Worm (Caenorhabditis elegans): ENCODE data around the gene C23G10.5.

The C23G10.5 gene

DNA sequence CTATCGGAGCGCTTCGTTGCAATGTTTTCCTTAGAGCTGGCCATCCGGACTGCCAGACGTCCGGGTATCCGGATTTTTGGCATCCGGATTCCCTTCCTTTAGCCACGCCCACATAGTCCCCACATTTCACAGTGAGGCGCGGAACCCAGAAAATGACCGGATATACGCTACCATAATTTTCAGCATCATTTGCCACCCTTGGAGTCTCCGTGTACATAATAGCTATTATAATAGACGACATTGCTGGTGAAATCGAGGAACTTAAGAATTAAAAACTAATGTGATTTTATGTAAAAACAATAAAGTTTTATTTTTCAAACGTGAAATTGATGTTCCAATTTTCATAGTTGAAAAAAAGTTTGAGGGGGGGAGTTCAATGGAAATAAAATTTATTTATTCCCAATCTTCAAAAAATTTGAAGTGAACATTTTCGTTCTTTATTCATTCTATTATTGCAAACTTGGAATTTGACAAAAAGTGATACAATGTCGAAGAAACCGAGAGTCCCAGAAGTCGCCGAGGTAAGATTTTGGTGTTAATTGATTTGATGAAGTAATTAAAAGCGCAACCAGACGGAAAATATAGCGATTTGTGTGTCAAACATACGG is 19.4 kb downstream of the C23G10.5 start:
- TF ChIP-seq ets-7 (tag; optimal IDR thresholded peaks at IDR 0.05), result no peak

DNA sequence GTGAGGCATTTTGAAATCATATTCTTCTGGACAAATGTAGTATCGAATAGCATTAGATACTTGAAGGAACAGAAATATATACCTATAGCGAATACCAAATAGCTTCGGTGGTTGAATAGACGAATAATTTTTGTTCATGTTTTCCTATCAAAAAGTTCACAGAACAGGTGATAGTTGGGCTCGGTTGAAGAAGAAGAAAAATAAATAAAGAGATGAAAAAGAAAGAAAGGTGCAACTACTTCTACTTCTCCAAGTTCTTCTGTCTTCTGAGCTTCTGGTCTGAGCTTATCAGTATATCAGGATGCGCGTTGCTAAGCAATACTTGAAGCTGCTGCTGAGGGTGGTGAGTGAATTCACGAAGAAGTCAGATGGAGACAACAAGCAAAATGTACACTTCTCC is 23.0 kb downstream of the C23G10.5 start, which contains the start of gene C23G10.10:
Gene C23G10.10, minus strand, starts transcription at position 101 of the 400 bp plus-strand sequence.
- TF ChIP-seq scrt-1 (GFP tag; IDR thresholded peaks at IDR 0.05), result no peak
- no peak for TF ChIP-seq ceh-13 (GFP tag; optimal IDR thresholded peaks at IDR 0.05)
- TF ChIP-seq sea-1 (GFP tag; conservative IDR thresholded peaks at IDR 0.05), result no peak

DNA sequence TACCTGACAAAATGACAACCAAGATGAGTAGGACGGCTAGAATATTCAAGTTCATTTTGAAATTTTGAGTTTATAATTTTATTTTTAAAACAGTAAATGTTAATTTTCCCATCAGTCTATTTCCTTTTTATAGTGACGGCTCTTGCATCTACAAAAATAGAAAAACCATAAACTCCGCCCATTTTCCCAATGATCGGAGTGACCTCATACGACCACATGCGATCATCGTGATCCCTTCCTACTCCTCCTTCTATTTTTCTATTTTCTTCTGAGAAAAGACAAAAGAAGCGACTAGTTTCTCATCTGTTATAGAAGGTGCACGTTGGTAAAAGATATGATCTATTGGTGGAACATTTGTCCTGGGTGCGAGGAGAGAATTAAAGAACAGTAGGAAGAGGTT is 24.6 kb downstream of the C23G10.5 start, which contains the start of gene C23G10.11:
Gene C23G10.11, minus strand, starts transcription at position 101 of the 400 bp plus-strand sequence.
- TF ChIP-seq B0310.2 (tag; optimal IDR thresholded peaks at IDR 0.05) (no peak), hnd-1 (tag; optimal IDR thresholded peaks at IDR 0.05) (no peak), ets-7 (tag; optimal IDR thresholded peaks at IDR 0.05) (no peak), sea-1 (GFP tag; conservative IDR thresholded peaks at IDR 0.05) (no peak), ceh-13 (GFP tag; optimal IDR thresholded peaks at IDR 0.05) (no peak), scrt-1 (GFP tag; IDR thresholded peaks at IDR 0.05) (no peak), ceh-36 (tag; optimal IDR thresholded peaks at IDR 0.05) (no peak), flt-1 (GFP tag; IDR thresholded peaks at IDR 0.05) (no peak), hmg-4 (GFP tag; optimal IDR thresholded peaks at IDR 0.05) (no peak), hmbx-1 (tag; optimal IDR thresholded peaks at IDR 0.05) (no peak), tbx-11 (GFP tag; IDR thresholded peaks at IDR 0.05) (no peak), ama-1 (optimal IDR thresholded peaks at IDR 0.05) (no peak), pes-1 (GFP tag; IDR thresholded peaks at IDR 0.05) (no peak), aly-1 (tag; optimal IDR thresholded peaks at IDR 0.05) (no peak)

DNA sequence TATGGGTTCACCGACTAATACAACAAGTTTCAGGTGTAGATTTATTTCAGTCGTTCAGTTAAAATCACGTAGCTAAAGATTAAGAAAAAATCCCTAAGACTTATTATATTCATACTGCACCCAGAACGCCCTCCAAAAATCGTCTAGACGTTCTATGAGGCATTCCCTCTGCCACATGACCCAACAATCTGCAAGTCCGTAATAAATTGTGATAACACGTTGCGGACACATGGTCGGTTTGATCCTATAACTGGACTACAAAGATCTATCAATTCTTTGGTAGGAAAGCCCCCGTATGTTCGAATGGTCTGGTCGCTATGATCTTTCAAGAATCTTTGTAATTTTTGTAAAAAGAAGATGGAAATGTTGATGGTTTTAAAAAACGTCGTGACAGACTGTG is 25.0 kb downstream of the C23G10.5 start:
- no peak for TF ChIP-seq ceh-36 (tag; optimal IDR thresholded peaks at IDR 0.05)
- TF ChIP-seq tbx-11 (GFP tag; IDR thresholded peaks at IDR 0.05), result no peak
- TF ChIP-seq B0310.2 (tag; optimal IDR thresholded peaks at IDR 0.05), result no peak
- TF ChIP-seq tbx-37 (GFP tag; conservative IDR thresholded peaks at IDR 0.05), result no peak
- no peak for TF ChIP-seq pes-1 (GFP tag; IDR thresholded peaks at IDR 0.05)

DNA sequence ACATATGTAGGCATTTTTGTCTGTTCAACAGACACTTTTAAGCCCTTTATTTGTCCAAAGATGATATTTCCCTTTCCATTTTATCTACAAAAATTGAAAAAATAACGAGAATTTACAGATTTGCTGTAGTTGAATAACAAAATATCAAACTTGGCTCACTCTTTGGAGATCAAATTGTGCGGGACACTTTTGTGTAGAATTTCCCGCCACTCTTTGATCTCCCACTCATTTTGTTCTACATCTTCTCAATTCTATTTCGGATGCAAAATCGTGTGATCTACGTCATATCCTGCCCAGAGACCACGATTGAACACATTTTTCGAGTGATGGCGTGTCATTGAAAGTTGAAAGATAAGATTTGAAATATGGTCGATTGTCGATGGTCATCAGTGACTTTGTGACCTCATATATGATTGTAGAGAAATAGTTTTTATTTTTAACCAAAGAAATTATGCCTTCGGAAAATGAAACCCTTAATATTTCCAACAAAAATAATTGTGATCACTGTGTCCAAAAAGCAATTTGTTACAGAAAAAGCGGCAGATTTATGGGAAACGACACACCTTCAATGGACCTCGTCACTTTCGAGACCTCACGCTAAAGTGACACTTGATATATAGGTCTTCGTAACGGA is 26.0 kb downstream of the C23G10.5 start, which contains the start of gene hot-4:
Gene hot-4, plus strand, starts transcription at position 584 of the 634 bp plus-strand sequence.
- TF ChIP-seq ceh-13 (GFP tag; optimal IDR thresholded peaks at IDR 0.05), result no peak
- no peak for TF ChIP-seq tbx-37 (GFP tag; conservative IDR thresholded peaks at IDR 0.05)
- TF ChIP-seq pes-1 (GFP tag; IDR thresholded peaks at IDR 0.05), result no peak
- TF ChIP-seq ets-7 (tag; optimal IDR thresholded peaks at IDR 0.05), result no peak
- no peak for TF ChIP-seq aly-1 (tag; optimal IDR thresholded peaks at IDR 0.05)
- TF ChIP-seq F13C5.2 (tag; optimal IDR thresholded peaks at IDR 0.05), result no peak
- no peak for TF ChIP-seq ceh-36 (tag; optimal IDR thresholded peaks at IDR 0.05)
- TF ChIP-seq sea-1 (GFP tag; conservative IDR thresholded peaks at IDR 0.05), result no peak
- TF ChIP-seq tra-4 (tag; optimal IDR thresholded peaks at IDR 0.05), result no peak
- no peak for TF ChIP-seq hmg-4 (GFP tag; optimal IDR thresholded peaks at IDR 0.05)
- TF ChIP-seq scrt-1 (GFP tag; IDR thresholded peaks at IDR 0.05), result no peak
- TF ChIP-seq ama-1 (optimal IDR thresholded peaks at IDR 0.05), result no peak
- no peak for TF ChIP-seq hmbx-1 (tag; optimal IDR thresholded peaks at IDR 0.05)
- no peak for TF ChIP-seq B0310.2 (tag; optimal IDR thresholded peaks at IDR 0.05)
- TF ChIP-seq flt-1 (GFP tag; IDR thresholded peaks at IDR 0.05), result no peak
- TF ChIP-seq hnd-1 (tag; optimal IDR thresholded peaks at IDR 0.05), result no peak
- TF ChIP-seq tbx-11 (GFP tag; IDR thresholded peaks at IDR 0.05), result no peak

DNA sequence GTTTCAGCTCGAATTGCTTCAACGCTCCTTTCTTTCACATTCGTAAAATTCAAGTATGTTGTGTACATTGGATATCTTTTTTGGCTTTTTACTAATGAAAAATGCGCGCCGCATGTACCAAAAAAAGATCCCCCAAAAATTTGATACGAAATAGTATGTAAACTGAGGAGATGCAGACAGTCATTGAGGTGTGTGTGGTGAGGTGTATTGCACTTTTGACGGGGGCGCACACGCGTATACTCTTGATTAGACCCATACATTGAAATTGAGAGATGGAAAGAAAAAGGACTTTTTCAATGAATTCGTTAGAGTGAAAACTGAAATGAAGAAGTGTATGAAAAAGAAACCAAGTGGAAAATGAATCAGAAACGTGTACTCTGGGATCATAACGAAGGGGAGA is 30.5 kb downstream of the C23G10.5 start:
- TF ChIP-seq ceh-13 (GFP tag; optimal IDR thresholded peaks at IDR 0.05) (no peak), B0310.2 (tag; optimal IDR thresholded peaks at IDR 0.05) (no peak), F13C5.2 (tag; optimal IDR thresholded peaks at IDR 0.05) (no peak), sea-1 (GFP tag; conservative IDR thresholded peaks at IDR 0.05) (no peak), tbx-37 (GFP tag; conservative IDR thresholded peaks at IDR 0.05) (no peak), flt-1 (GFP tag; IDR thresholded peaks at IDR 0.05) (no peak), ets-7 (tag; optimal IDR thresholded peaks at IDR 0.05) (no peak), ceh-36 (tag; optimal IDR thresholded peaks at IDR 0.05) (no peak), hnd-1 (tag; optimal IDR thresholded peaks at IDR 0.05) (no peak), scrt-1 (GFP tag; IDR thresholded peaks at IDR 0.05) (no peak), hmg-4 (GFP tag; optimal IDR thresholded peaks at IDR 0.05) (no peak), pes-1 (GFP tag; IDR thresholded peaks at IDR 0.05) (no peak), ama-1 (optimal IDR thresholded peaks at IDR 0.05) (no peak), tra-4 (tag; optimal IDR thresholded peaks at IDR 0.05) (no peak), aly-1 (tag; optimal IDR thresholded peaks at IDR 0.05) (no peak), tbx-11 (GFP tag; IDR thresholded peaks at IDR 0.05) (no peak), hmbx-1 (tag; optimal IDR thresholded peaks at IDR 0.05) (no peak)

DNA sequence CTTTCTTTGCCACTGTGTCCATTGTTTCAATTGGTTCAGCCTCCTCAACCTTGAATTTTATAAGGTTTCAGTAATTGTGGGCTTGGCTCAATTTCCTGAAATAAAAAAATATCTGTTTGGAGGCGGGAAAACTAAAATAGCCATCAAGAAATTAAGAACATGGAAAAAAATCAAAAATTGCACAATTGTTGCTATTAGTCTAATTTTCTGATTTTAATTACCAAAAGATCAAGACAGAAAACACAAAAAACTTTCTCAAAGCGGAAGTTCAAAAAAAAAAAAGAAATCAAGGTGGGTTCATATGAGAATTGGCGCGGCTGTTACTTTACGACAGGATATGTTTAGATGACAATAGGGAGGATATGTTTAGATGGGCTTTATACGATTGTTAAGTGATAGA is 40.0 kb downstream of the C23G10.5 start, which contains the start of gene esyt-2:
Gene esyt-2, minus strand, starts transcription at position 101 of the 400 bp plus-strand sequence.
- TF ChIP-seq flt-1 (GFP tag; IDR thresholded peaks at IDR 0.05) (no peak), hmbx-1 (tag; optimal IDR thresholded peaks at IDR 0.05) (no peak), tra-4 (tag; optimal IDR thresholded peaks at IDR 0.05) (no peak), tbx-11 (GFP tag; IDR thresholded peaks at IDR 0.05) (no peak), aly-1 (tag; optimal IDR thresholded peaks at IDR 0.05) (no peak), ceh-36 (tag; optimal IDR thresholded peaks at IDR 0.05) (no peak), ceh-13 (GFP tag; optimal IDR thresholded peaks at IDR 0.05) (no peak), tbx-37 (GFP tag; conservative IDR thresholded peaks at IDR 0.05) (no peak), hnd-1 (tag; optimal IDR thresholded peaks at IDR 0.05) (no peak), pes-1 (GFP tag; IDR thresholded peaks at IDR 0.05) (no peak), scrt-1 (GFP tag; IDR thresholded peaks at IDR 0.05) (no peak), B0310.2 (tag; optimal IDR thresholded peaks at IDR 0.05) (no peak), ets-7 (tag; optimal IDR thresholded peaks at IDR 0.05) (no peak), hmg-4 (GFP tag; optimal IDR thresholded peaks at IDR 0.05) (no peak), sea-1 (GFP tag; conservative IDR thresholded peaks at IDR 0.05) (no peak), F13C5.2 (tag; optimal IDR thresholded peaks at IDR 0.05) (no peak), ama-1 (optimal IDR thresholded peaks at IDR 0.05) (no peak)
